Fruit fly (Drosophila melanogaster): ENCODE data around the gene Octbeta1R.
A peak's percentile ranks its signal among the peaks of the same experiment; 100 is the strongest.

Octbeta1R gene

DNA sequence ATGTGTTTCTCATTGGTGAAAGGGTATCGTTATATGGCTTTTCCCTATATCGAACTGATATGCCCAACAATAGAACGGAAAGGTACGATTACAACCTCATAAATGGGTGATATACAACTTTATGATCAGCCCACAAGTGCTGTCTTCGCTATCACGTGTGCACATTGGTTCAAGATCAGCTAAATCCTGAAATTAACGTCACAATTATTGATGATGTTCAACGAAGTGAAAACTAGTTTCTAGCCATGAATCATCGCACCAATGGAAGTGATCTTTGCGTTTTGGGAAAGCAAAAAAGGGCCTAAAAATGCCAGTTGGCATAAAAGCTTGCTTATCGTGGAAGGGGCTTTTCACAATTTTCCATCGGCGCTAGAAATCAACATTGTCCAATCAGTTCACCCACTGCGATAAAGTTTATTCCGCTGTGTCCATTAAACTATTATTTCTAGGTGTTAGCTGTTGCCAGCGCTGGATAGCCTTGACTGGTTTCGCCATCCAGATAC, 32.4 kb upstream of the Octbeta1R start, which contains the start of gene CG7054 (continued):
- TF ChIP-seq CG10321 (GFP tag; IDR thresholded peaks at IDR 0.05) (0 out of 2 replicates have a peak, but pooled peaks have one; percentile 20), Sry-δ (GFP tag; optimal IDR thresholded peaks at IDR 0.05) (no peak), CG16813 (GFP tag; IDR thresholded peaks at IDR 0.05; ENCODE audit: partially characterized antibody) (no peak), CG13296 (GFP tag; optimal IDR thresholded peaks at IDR 0.05) (peak; percentile 45), Usf (GFP tag; optimal IDR thresholded peaks at IDR 0.05) (no peak), trh (GFP tag; optimal IDR thresholded peaks at IDR 0.05) (no peak), CG1233 (GFP tag; optimal IDR thresholded peaks at IDR 0.05) (peak; percentile 13), jumu (GFP tag; optimal IDR thresholded peaks at IDR 0.05) (no peak), CG2202 (tag; optimal IDR thresholded peaks at IDR 0.05) (no peak), CG34224 (GFP tag; IDR thresholded peaks at IDR 0.05; ENCODE audit: partially characterized antibody) (no peak), CG7786 (GFP tag; optimal IDR thresholded peaks at IDR 0.05) (no peak), bowl (GFP tag; IDR thresholded peaks at IDR 0.05) (no peak), CG5180 (GFP tag; optimal IDR thresholded peaks at IDR 0.05) (no peak), usp (GFP tag; optimal IDR thresholded peaks at IDR 0.05) (no peak), exex (tag; optimal IDR thresholded peaks at IDR 0.05) (peak; percentile 84), CG31441 (GFP tag; IDR thresholded peaks at IDR 0.05) (0 out of 2 replicates have a peak, but pooled peaks have one; percentile 12), dmrt99B (tag; optimal IDR thresholded peaks at IDR 0.05) (no peak), CTCF (GFP tag; optimal IDR thresholded peaks at IDR 0.05) (no peak), rib (GFP tag; IDR thresholded peaks at IDR 0.05) (no peak), CG32532 (GFP tag; IDR thresholded peaks at IDR 0.05) (peak; percentile 37; the same call in 1 of the 2 replicates), CG8359 (GFP tag; optimal IDR thresholded peaks at IDR 0.05; ENCODE audit: borderline replicate concordance) (no peak), sob (GFP tag; IDR thresholded peaks at IDR 0.05) (peak; percentile 22; the same call in 1 of the 2 replicates), CG6854 (GFP tag; optimal IDR thresholded peaks at IDR 0.05) (peak; percentile 17), jigr1 (GFP tag; IDR thresholded peaks at IDR 0.05) (no peak), Hr3 (GFP tag; optimal IDR thresholded peaks at IDR 0.05) (no peak), odd (GFP tag; optimal IDR thresholded peaks at IDR 0.05) (peak; percentile 42), HmgD (GFP tag; optimal IDR thresholded peaks at IDR 0.05) (no peak), NC2β (GFP tag; optimal IDR thresholded peaks at IDR 0.05) (no peak), Jarid2 (GFP tag; optimal IDR thresholded peaks at IDR 0.05) (no peak), luna (GFP tag; optimal IDR thresholded peaks at IDR 0.05) (no peak), kay (GFP tag; optimal IDR thresholded peaks at IDR 0.05) (peak; percentile 90), CG11085 (GFP tag; IDR thresholded peaks at IDR 0.05) (no peak), CG14014 (GFP tag; IDR thresholded peaks at IDR 0.05) (peak; percentile 26; the same call in 1 of the 2 replicates), Taf1 (GFP tag; IDR thresholded peaks at IDR 0.05) (no peak), CG17829 (tag; optimal IDR thresholded peaks at IDR 0.05) (no peak), knrl (GFP tag; IDR thresholded peaks at IDR 0.05; ENCODE audit: partially characterized antibody) (no peak), Sin3A (optimal IDR thresholded peaks at IDR 0.05) (no peak), CG6683 (GFP tag; optimal IDR thresholded peaks at IDR 0.05) (no peak), CG10959 (GFP tag; IDR thresholded peaks at IDR 0.05) (no peak), CG6175 (GFP tag; IDR thresholded peaks at IDR 0.05) (no peak), CG3726 (GFP tag; IDR thresholded peaks at IDR 0.05) (no peak), CG6813 (GFP tag; optimal IDR thresholded peaks at IDR 0.05) (peak; percentile 6), Eip74EF (GFP tag; optimal IDR thresholded peaks at IDR 0.05) (peak in 1 of 2 experiments; percentile 43), ssp (GFP tag; IDR thresholded peaks at IDR 0.05) (no peak), so (GFP tag; IDR thresholded peaks at IDR 0.05) (no peak), CG18476 (GFP tag; optimal IDR thresholded peaks at IDR 0.05) (peak; percentile 70), Mad (GFP tag; optimal IDR thresholded peaks at IDR 0.05) (no peak), zen (tag; optimal IDR thresholded peaks at IDR 0.05) (no peak), CG9876 (GFP tag; optimal IDR thresholded peaks at IDR 0.05) (no peak), maf-S (GFP tag; optimal IDR thresholded peaks at IDR 0.05) (no peak), NFAT (GFP tag; IDR thresholded peaks at IDR 0.05) (no peak), Aef1 (GFP tag; IDR thresholded peaks at IDR 0.05) (no peak)
